Fruit fly (Drosophila melanogaster): ENCODE data around the gene Unc-76.

The Unc-76 gene

DNA sequence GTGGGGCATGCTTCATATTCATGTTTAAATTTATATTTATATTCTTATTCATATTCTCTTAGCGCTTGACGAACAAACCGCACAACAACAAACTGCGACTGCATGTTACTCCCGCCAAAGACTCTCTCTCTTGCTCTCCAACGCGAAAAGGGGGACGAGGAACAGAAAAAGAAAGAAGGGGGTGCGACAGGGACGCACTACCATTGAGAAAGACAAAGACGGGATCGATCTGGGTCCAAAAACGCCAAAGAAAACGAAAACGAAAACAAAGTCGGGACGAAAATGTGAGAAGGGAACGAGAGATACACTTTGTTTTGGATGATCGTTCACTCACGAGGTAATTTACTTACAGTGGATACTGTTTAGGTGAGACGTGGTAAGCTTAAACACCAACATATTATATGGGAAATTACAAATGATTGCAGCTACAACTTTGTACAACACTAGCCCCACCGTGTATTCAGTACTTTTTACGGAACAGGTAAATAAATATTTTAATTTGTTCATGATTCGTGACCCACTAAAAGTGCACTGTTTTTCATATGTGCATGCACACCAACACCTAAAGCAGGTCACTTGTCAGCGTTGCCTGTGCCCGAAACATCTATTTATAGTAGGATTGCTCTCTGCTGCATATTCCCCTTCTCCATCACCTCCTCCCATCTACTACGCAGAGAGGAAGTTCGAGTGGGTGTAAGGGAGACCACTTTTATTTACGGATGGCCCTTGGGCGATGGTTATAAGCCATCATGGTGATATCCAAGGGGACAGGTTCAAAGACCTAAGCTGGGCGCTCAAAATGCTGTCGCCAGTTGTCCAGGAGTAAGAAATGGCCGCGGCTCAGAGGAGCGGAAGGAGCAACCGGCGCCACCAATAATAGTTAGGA, 41.5 kb downstream of the Unc-76 start (continued):
- TF ChIP-seq CG18476 (GFP tag; optimal IDR thresholded peaks at IDR 0.05) (peak; percentile 8), dmrt11E (tag; optimal IDR thresholded peaks at IDR 0.05) (peak; percentile 62), unc-4 (GFP tag; IDR thresholded peaks at IDR 0.05; ENCODE audit: partially characterized antibody) (no peak), vfl (GFP tag; optimal IDR thresholded peaks at IDR 0.05) (no peak), CG13775 (GFP tag; optimal IDR thresholded peaks at IDR 0.05) (no peak), Side (GFP tag; optimal IDR thresholded peaks at IDR 0.05) (no peak), inv (GFP tag; IDR thresholded peaks at IDR 0.05; ENCODE audit: partially characterized antibody) (no peak), Gsc (GFP tag; IDR thresholded peaks at IDR 0.05) (0 out of 2 replicates have a peak, but pooled peaks have one; percentile 13), cwo (GFP tag; optimal IDR thresholded peaks at IDR 0.05) (no peak), h (optimal IDR thresholded peaks at IDR 0.05) (no peak), Med (GFP tag) (peak; percentile 84), CG8388 (GFP tag; optimal IDR thresholded peaks at IDR 0.05) (peak; percentile 79), pan (optimal IDR thresholded peaks at IDR 0.05) (no peak), pan (GFP tag; optimal IDR thresholded peaks at IDR 0.05 in 1 of 2, IDR thresholded peaks at IDR 0.05 in 1 of 2) (peak in 1 of 2 experiments; percentile 31), fru (optimal IDR thresholded peaks at IDR 0.05) (no peak), CG10147 (GFP tag; optimal IDR thresholded peaks at IDR 0.05) (no peak), dmrt99B (tag; optimal IDR thresholded peaks at IDR 0.05) (no peak), CG32532 (GFP tag; IDR thresholded peaks at IDR 0.05) (0 out of 2 replicates have a peak, but pooled peaks have one; percentile 22), Atf6 (GFP tag; IDR thresholded peaks at IDR 0.05) (no peak), az2 (GFP tag; optimal IDR thresholded peaks at IDR 0.05) (peak; percentile 22), CG12769 (tag; optimal IDR thresholded peaks at IDR 0.05) (no peak), TFAM (GFP tag; optimal IDR thresholded peaks at IDR 0.05) (no peak), CG8359 (GFP tag; optimal IDR thresholded peaks at IDR 0.05; ENCODE audit: borderline replicate concordance) (peak; percentile 16), sens (GFP tag) (peak; percentile 93), CG2889 (GFP tag; IDR thresholded peaks at IDR 0.05) (no peak), CG17802 (tag; optimal IDR thresholded peaks at IDR 0.05) (no peak), Dref (GFP tag; IDR thresholded peaks at IDR 0.05) (no peak), CG8478 (optimal IDR thresholded peaks at IDR 0.05) (no peak), zen2 (GFP tag; IDR thresholded peaks at IDR 0.05; ENCODE audit: partially characterized antibody) (no peak), stwl (tag; optimal IDR thresholded peaks at IDR 0.05) (no peak), Chrac-16 (GFP tag; optimal IDR thresholded peaks at IDR 0.05) (peak; percentile 4), CG18619 (GFP tag; optimal IDR thresholded peaks at IDR 0.05) (peak; percentile 7), CG16863 (GFP tag; optimal IDR thresholded peaks at IDR 0.05) (peak; percentile 22), nerfin-1 (tag; optimal IDR thresholded peaks at IDR 0.05) (no peak), CG12219 (GFP tag; optimal IDR thresholded peaks at IDR 0.05) (peak; percentile 35), CG2712 (tag; optimal IDR thresholded peaks at IDR 0.05) (peak; percentile 58), CG4617 (GFP tag; optimal IDR thresholded peaks at IDR 0.05; ENCODE audit: borderline replicate concordance) (no peak), bowl (GFP tag; IDR thresholded peaks at IDR 0.05) (no peak), CG9797 (GFP tag; optimal IDR thresholded peaks at IDR 0.05) (no peak), CG12104 (GFP tag; optimal IDR thresholded peaks at IDR 0.05) (no peak), tna (GFP tag; IDR thresholded peaks at IDR 0.05; ENCODE audit: partially characterized antibody) (no peak), phol (tag; optimal IDR thresholded peaks at IDR 0.05) (peak; percentile 58), stc (GFP tag; IDR thresholded peaks at IDR 0.05) (no peak), Bdp1 (GFP tag; optimal IDR thresholded peaks at IDR 0.05) (no peak), bsh (GFP tag; optimal IDR thresholded peaks at IDR 0.05) (peak; percentile 23 to 61), Stat92E (GFP tag; optimal IDR thresholded peaks at IDR 0.05) (peak in 1 of 3 experiments; percentile 36), Hr3 (GFP tag; optimal IDR thresholded peaks at IDR 0.05) (peak; percentile 28), dysf (GFP tag; IDR thresholded peaks at IDR 0.05) (0 out of 3 replicates have a peak, but pooled peaks have one; percentile 27), Blimp-1 (GFP tag; optimal IDR thresholded peaks at IDR 0.05) (peak; percentile 75)
